Worm (Caenorhabditis elegans) whole organism, L1 larva: ENCODE results near the gene str-198.
A peak's percentile ranks its signal among the peaks of the same experiment; 100 is the strongest.

Experiments
- C04F5.9 ChIP-seq: sonication (generic microtip); optimal IDR thresholded peaks from 2 replicates; lab custom pipeline; 2016; ENCODE audit warnings: missing genetic modification characterization, missing compliant biosample characterization
- C16A3.4 ChIP-seq: fragments of 150-350 bp; optimal IDR thresholded peaks from 2 replicates; lab custom pipeline; 2014; ENCODE audit warnings: missing biosample characterization, missing genetic modification characterization
- F16B12.6 ChIP-seq: fragments of 150-350 bp; optimal IDR thresholded peaks from 2 replicates; lab custom pipeline; 2014; ENCODE audit warnings: missing biosample characterization, missing genetic modification characterization
- alr-1 ChIP-seq: fragments of 200-800 bp; sonication (Bioruptor generic); optimal IDR thresholded peaks from 2 replicates; lab custom pipeline; 2018; ENCODE audit warnings: borderline replicate concordance, mild to moderate bottlenecking, missing genetic modification characterization, missing compliant biosample characterization
- ama-1 ChIP-seq: fragments of 150-350 bp; optimal IDR thresholded peaks from 2 replicates; lab custom pipeline; 2014
- ceh-8 ChIP-seq: fragments of 200-800 bp; sonication (Bioruptor generic); optimal IDR thresholded peaks from 2 replicates; lab custom pipeline; 2018; ENCODE audit warnings: mild to moderate bottlenecking, missing genetic modification characterization, moderate library complexity, missing compliant biosample characterization
- ceh-90 ChIP-seq: sonication (generic microtip); optimal IDR thresholded peaks from 2 replicates; lab custom pipeline; 2016; ENCODE audit warnings: missing genetic modification characterization, missing compliant biosample characterization
- ces-1 ChIP-seq: fragments of 150-350 bp; optimal IDR thresholded peaks from 2 replicates; lab custom pipeline; 2014; ENCODE audit warnings: missing biosample characterization, missing genetic modification reagents, missing genetic modification characterization
- dsc-1 ChIP-seq: sonication (generic microtip); optimal IDR thresholded peaks from 2 replicates; lab custom pipeline; 2016; ENCODE audit warnings: mild to moderate bottlenecking, missing genetic modification characterization, missing compliant biosample characterization
- efl-1 ChIP-seq, 4 experiments: fragments of 150-350 bp; optimal IDR thresholded peaks in 3 of 4; peaks in 1 of 4; 1 replicate in 1 of 4; 2 replicates in 3 of 4; lab custom pipeline; 2014; ENCODE audit warnings: missing biosample characterization in 2 of 4, missing genetic modification characterization in 2 of 4, missing genetic modification reagents in 2 of 4
- ets-5 ChIP-seq: fragments of 200-800 bp; sonication (Bioruptor generic); IDR thresholded peaks from 2 replicates; pipeline ENCODE4 v1.3.6; 2022; ENCODE audit warnings: missing genetic modification characterization, missing compliant biosample characterization
- fkh-10 ChIP-seq: sonication (generic microtip); optimal IDR thresholded peaks from 2 replicates; lab custom pipeline; 2017; ENCODE audit warnings: missing biosample characterization, missing genetic modification reagents, missing genetic modification characterization
- fkh-4 ChIP-seq: sonication (generic microtip); optimal IDR thresholded peaks from 2 replicates; lab custom pipeline; 2016; ENCODE audit warnings: missing compliant biosample characterization, missing genetic modification characterization, borderline replicate concordance
- fos-1 ChIP-seq: fragments of 150-350 bp; optimal IDR thresholded peaks from 2 replicates; lab custom pipeline; 2014; ENCODE audit warnings: missing biosample characterization, missing genetic modification characterization
- hlh-4 ChIP-seq: sonication (generic microtip); optimal IDR thresholded peaks from 2 replicates; lab custom pipeline; 2016; ENCODE audit warnings: mild to moderate bottlenecking, missing genetic modification characterization, missing compliant biosample characterization
- hpl-2 ChIP-seq: fragments of 150-350 bp; optimal IDR thresholded peaks from 2 replicates; lab custom pipeline; 2014; ENCODE audit warnings: missing biosample characterization, missing genetic modification reagents, missing genetic modification characterization
- jun-1 ChIP-seq: fragments of 150-350 bp; optimal IDR thresholded peaks from 2 replicates; lab custom pipeline; 2014; ENCODE audit warnings: missing biosample characterization, missing genetic modification reagents, missing genetic modification characterization
- lin-13 ChIP-seq: fragments of 150-350 bp; optimal IDR thresholded peaks from 2 replicates; lab custom pipeline; 2014; ENCODE audit warnings: missing biosample characterization, missing genetic modification reagents, missing genetic modification characterization
- lin-15B ChIP-seq: fragments of 150-350 bp; sonication (generic microtip); optimal IDR thresholded peaks from 3 replicates; lab custom pipeline; 2014; ENCODE audit warnings: missing biosample characterization, missing genetic modification characterization
- lin-35 ChIP-seq, 2 experiments: fragments of 150-350 bp; optimal IDR thresholded peaks; 2 replicates each; lab custom pipeline; 2014; ENCODE audit warnings: missing biosample characterization in 2 of 2, missing genetic modification characterization in 2 of 2, missing genetic modification reagents in 2 of 2
- lir-3 ChIP-seq: sonication (generic microtip); optimal IDR thresholded peaks from 2 replicates; lab custom pipeline; 2016; ENCODE audit warnings: mild to moderate bottlenecking, missing genetic modification characterization, moderate library complexity, missing compliant biosample characterization; ENCODE audit not compliant: poor library complexity
- lsy-2 ChIP-seq, 2 experiments: fragments of 150-350 bp; optimal IDR thresholded peaks; 2 replicates each; lab custom pipeline; 2014; ENCODE audit warnings: missing biosample characterization in 2 of 2, missing genetic modification characterization in 2 of 2
- mab-9 ChIP-seq: fragments of 200-800 bp; sonication (Bioruptor generic); IDR thresholded peaks from 2 replicates; pipeline ENCODE4 v1.3.6; 2022; ENCODE audit warnings: missing genetic modification reagents, missing genetic modification characterization, missing compliant biosample characterization
- nhr-11 ChIP-seq: fragments of 150-350 bp; optimal IDR thresholded peaks from 2 replicates; lab custom pipeline; 2014; ENCODE audit warnings: missing biosample characterization, missing genetic modification characterization
- nhr-28 ChIP-seq: fragments of 150-350 bp; optimal IDR thresholded peaks from 2 replicates; lab custom pipeline; 2014; ENCODE audit warnings: missing biosample characterization, missing genetic modification characterization
- nhr-71 ChIP-seq: sonication (generic microtip); optimal IDR thresholded peaks from 2 replicates; lab custom pipeline; 2016; ENCODE audit warnings: mild to moderate bottlenecking, missing genetic modification characterization, moderate library complexity, missing compliant biosample characterization
- nhr-76 ChIP-seq: sonication (generic microtip); optimal IDR thresholded peaks from 2 replicates; lab custom pipeline; 2017; ENCODE audit warnings: missing biosample characterization, missing genetic modification characterization
- nhr-77 ChIP-seq: fragments of 150-350 bp; optimal IDR thresholded peaks from 2 replicates; lab custom pipeline; 2014; ENCODE audit warnings: missing biosample characterization, missing genetic modification characterization
- nhr-84 ChIP-seq: sonication (generic microtip); optimal IDR thresholded peaks from 2 replicates; lab custom pipeline; 2017; ENCODE audit warnings: missing biosample characterization, missing genetic modification characterization
- nhr-85 ChIP-seq: sonication (generic microtip); peaks from one replicate; lab custom pipeline; 2016; ENCODE audit warnings: missing genetic modification characterization, inconsistent platforms, missing compliant biosample characterization
- nhr-90 ChIP-seq: sonication (generic microtip); optimal IDR thresholded peaks from 2 replicates; lab custom pipeline; 2016; ENCODE audit warnings: mild to moderate bottlenecking, missing genetic modification characterization, missing compliant biosample characterization; ENCODE audit not compliant: poor library complexity
- skn-1 ChIP-seq: fragments of 150-350 bp; optimal IDR thresholded peaks from 2 replicates; lab custom pipeline; 2014; ENCODE audit warnings: missing biosample characterization, missing genetic modification characterization
- tbx-2 ChIP-seq: sonication (generic microtip); optimal IDR thresholded peaks from 2 replicates; lab custom pipeline; 2016; ENCODE audit warnings: missing genetic modification characterization, missing compliant biosample characterization
- tlp-1 ChIP-seq: fragments of 150-350 bp; optimal IDR thresholded peaks from 2 replicates; lab custom pipeline; 2014; ENCODE audit warnings: missing biosample characterization, missing genetic modification characterization
- unc-130 ChIP-seq: fragments of 150-350 bp; optimal IDR thresholded peaks from 2 replicates; lab custom pipeline; 2017; ENCODE audit warnings: missing biosample characterization, missing genetic modification characterization, inconsistent platforms
- unc-30 ChIP-seq: sonication (generic microtip); optimal IDR thresholded peaks from 2 replicates; lab custom pipeline; 2017; ENCODE audit warnings: missing biosample characterization, missing genetic modification characterization
- unc-98 ChIP-seq: fragments of 200-800 bp; sonication (Bioruptor generic); IDR thresholded peaks from 2 replicates; pipeline ENCODE4 v1.3.6; 2022; ENCODE audit warnings: missing genetic modification characterization, missing compliant biosample characterization
- vab-15 ChIP-seq: sonication (generic microtip); optimal IDR thresholded peaks from 2 replicates; lab custom pipeline; 2017; ENCODE audit warnings: missing genotype, mild to moderate bottlenecking, missing genetic modification characterization, missing compliant biosample characterization
- xbp-1 ChIP-seq: sonication (generic microtip); optimal IDR thresholded peaks from 2 replicates; lab custom pipeline; 2016; ENCODE audit warnings: missing genetic modification characterization, missing compliant biosample characterization
- zip-4 ChIP-seq: fragments of 200-800 bp; sonication (Bioruptor generic); optimal IDR thresholded peaks from 2 replicates; lab custom pipeline; 2018; ENCODE audit warnings: mild to moderate bottlenecking, missing genetic modification characterization, moderate library complexity, missing compliant biosample characterization

Gene str-198

DNA sequence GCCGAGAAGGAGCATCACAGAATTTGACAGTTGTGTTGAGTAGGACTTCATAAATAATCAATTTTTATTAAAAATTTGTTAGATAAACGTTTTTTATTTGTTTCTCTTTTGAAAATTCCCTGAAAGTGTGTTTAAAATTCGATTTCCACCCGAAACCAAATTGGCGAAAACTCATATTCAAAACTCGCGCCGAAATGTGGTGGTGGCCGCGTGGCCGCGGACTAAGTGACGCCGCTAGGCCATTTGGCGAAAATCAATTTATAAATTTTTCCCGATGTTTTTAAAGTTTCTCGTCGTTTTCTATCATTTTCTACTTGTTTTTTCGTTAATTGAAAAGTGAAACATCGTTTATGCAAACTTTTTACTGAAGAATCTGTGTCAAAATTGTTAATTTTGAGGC, 25.0 kb upstream of the str-198 start (continued):
- TF ChIP-seq fkh-10 = no peak
- TF ChIP-seq tbx-2 (tag; lab: Kevin White, UChicago) = no peak
- TF ChIP-seq nhr-11 (tag; lab: Kevin White, UChicago) = no peak
- peak; percentile 1 for TF ChIP-seq C16A3.4
- no peak for TF ChIP-seq alr-1 (tag; lab: Kevin White, UChicago)
- TF ChIP-seq ets-5 (GFP tag; lab: Robert Waterston, UW) = no peak
- TF ChIP-seq lin-35 (GFP tag; optimal IDR thresholded peaks at IDR 0.05; lab: Kevin White, UChicago) = peak; percentile 91 to 95
- no peak for TF ChIP-seq nhr-84
- no peak for TF ChIP-seq unc-30 (tag; lab: Kevin White, UChicago)
- TF ChIP-seq fkh-4 (tag; lab: Kevin White, UChicago) = peak; percentile 60
- TF ChIP-seq nhr-90 (tag; lab: Kevin White, UChicago) = peak; percentile 75
- no peak for TF ChIP-seq mab-9 (GFP tag; lab: Robert Waterston, UW)
- TF ChIP-seq lin-15B (tag; lab: Kevin White, UChicago) = no peak
- no peak for TF ChIP-seq jun-1 (tag; lab: Kevin White, UChicago)
- peak; percentile 25 for TF ChIP-seq skn-1 (tag; lab: Kevin White, UChicago)
- no peak for TF ChIP-seq ces-1 (GFP tag; lab: Kevin White, UChicago)
- peak; percentile 73 for TF ChIP-seq nhr-71 (tag; lab: Kevin White, UChicago)
- no peak for TF ChIP-seq C04F5.9 (tag; lab: Kevin White, UChicago)
- no peak for TF ChIP-seq F16B12.6 (tag; lab: Kevin White, UChicago)
- TF ChIP-seq fos-1 (tag; lab: Kevin White, UChicago) = no peak
- peak; percentile 87 for TF ChIP-seq ceh-90
- TF ChIP-seq efl-1 (optimal IDR thresholded peaks at IDR 0.05; lab: Kevin White, UChicago) = peak; percentile 92 to 95
- peak; percentile 92 to 99 for TF ChIP-seq efl-1 (GFP tag; optimal IDR thresholded peaks at IDR 0.05 in 1 of 2; lab: Kevin White, UChicago)
- no peak for TF ChIP-seq hlh-4 (tag; lab: Kevin White, UChicago)
- TF ChIP-seq unc-130 = no peak
- TF ChIP-seq zip-4 (GFP tag; lab: Kevin White, UChicago) = no peak
- no peak for TF ChIP-seq ama-1 (lab: Kevin White, UChicago)
- peak; percentile 52 for TF ChIP-seq dsc-1 (tag; lab: Kevin White, UChicago)
- TF ChIP-seq tlp-1 (tag; lab: Kevin White, UChicago) = no peak
- no peak for TF ChIP-seq nhr-28 (tag; lab: Kevin White, UChicago)
- no peak for TF ChIP-seq hpl-2 (GFP tag; lab: Kevin White, UChicago)
- no peak for TF ChIP-seq vab-15 (tag; lab: Kevin White, UChicago)
- TF ChIP-seq unc-98 (GFP tag; lab: Robert Waterston, UW) = peak; percentile 66
- peak; percentile 76 for TF ChIP-seq nhr-85 (tag; lab: Kevin White, UChicago)
- TF ChIP-seq xbp-1 (tag; lab: Kevin White, UChicago) = peak; percentile 55
- no peak for TF ChIP-seq lsy-2 (tag; optimal IDR thresholded peaks at IDR 0.05; lab: Kevin White, UChicago)
- TF ChIP-seq lir-3 (tag; lab: Kevin White, UChicago) = peak; percentile 84
- TF ChIP-seq nhr-76 (tag; lab: Kevin White, UChicago) = no peak

- TF ChIP-seq skn-1 (tag; lab: Kevin White, UChicago) = no peak
- no peak for TF ChIP-seq lin-13
- TF ChIP-seq, all 84 proteins: peak for 0
Observed at ce11 chrV:16023051-16023450, 24.6 kb upstream of the str-198 start, which contains the start of gene cwc-15. TSS of gene cwc-15 (plus strand) at chrV:16023351.

DNA sequence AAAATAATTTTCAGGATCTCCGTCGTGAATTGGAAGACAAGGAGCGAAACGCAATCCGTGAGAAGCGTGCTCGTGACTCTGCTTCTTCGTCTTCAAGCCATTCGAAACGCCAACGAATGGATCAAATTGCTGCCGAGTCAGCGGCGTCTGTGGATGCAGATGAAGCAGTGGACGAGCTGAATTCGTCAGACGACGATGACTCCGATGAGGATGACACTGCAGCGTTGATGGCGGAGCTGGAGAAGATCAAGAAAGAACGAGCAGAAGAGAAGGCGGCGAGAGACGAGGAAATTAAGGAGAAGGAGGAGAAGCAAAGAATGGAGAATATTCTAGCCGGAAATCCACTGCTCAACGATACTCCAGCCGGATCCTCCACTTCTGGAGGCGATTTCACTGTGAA, 24.0 kb upstream of the str-198 start:
- TF ChIP-seq nhr-11 (tag; lab: Kevin White, UChicago) = no peak
- TF ChIP-seq ceh-8 = peak; percentile 5
- TF ChIP-seq nhr-77 (tag; lab: Kevin White, UChicago) = no peak
